Fruit fly (Drosophila melanogaster) whole organism, embryonic: ENCODE data around the gene kibra.

Source experiments
- Adf1 ChIP-seq: fragments of 200-800 bp; sonication (Bioruptor generic); IDR thresholded peaks from 2 replicates; pipeline ENCODE4 v1.3.6; 2022; ENCODE audit warnings: missing biosample characterization, missing genetic modification characterization
- Aef1 ChIP-seq: fragments of 200-800 bp; sonication (Bioruptor generic); IDR thresholded peaks from 3 replicates; pipeline ENCODE4 v1.3.6; 2022; ENCODE audit warnings: missing biosample characterization, missing genetic modification characterization
- BEAF-32 ChIP-seq: fragments of 200-800 bp; sonication (Bioruptor generic); optimal IDR thresholded peaks from 3 replicates; lab custom pipeline; 2017; ENCODE audit warnings: missing biosample characterization, missing genetic modification characterization, mild to moderate bottlenecking, moderate library complexity, missing genetic modification reagents
- C15 ChIP-seq: fragments of 200-800 bp; sonication (Bioruptor generic); IDR thresholded peaks from 3 replicates; pipeline ENCODE4 v1.3.6; 2022; ENCODE audit warnings: missing biosample characterization, missing genetic modification characterization
- CG10267 ChIP-seq: fragments of 200-800 bp; sonication (Bioruptor generic); optimal IDR thresholded peaks from 2 replicates; lab custom pipeline; 2018; ENCODE audit warnings: missing biosample characterization, mild to moderate bottlenecking, missing genetic modification characterization, moderate library complexity
- CG10431 ChIP-seq: fragments of 200-800 bp; sonication (Bioruptor generic); optimal IDR thresholded peaks from 3 replicates; lab custom pipeline; 2018; ENCODE audit warnings: missing biosample characterization, mild to moderate bottlenecking, missing genetic modification characterization
- CG12236 ChIP-seq: fragments of 200-800 bp; sonication (Bioruptor generic); optimal IDR thresholded peaks from 2 replicates; lab custom pipeline; 2016; ENCODE audit warnings: missing biosample characterization, missing genetic modification characterization
- CG12299 ChIP-seq: fragments of 200-800 bp; sonication (Bioruptor generic); optimal IDR thresholded peaks from 2 replicates; lab custom pipeline; 2018; ENCODE audit warnings: missing biosample characterization, mild to moderate bottlenecking, missing genetic modification characterization
- CG12769 ChIP-seq: fragments of 200-800 bp; sonication (Bioruptor generic); optimal IDR thresholded peaks from 2 replicates; lab custom pipeline; 2019; ENCODE audit warnings: missing biosample characterization, mild to moderate bottlenecking, missing genetic modification characterization, moderate library complexity
- CG14050 ChIP-seq: fragments of 200-800 bp; sonication (Bioruptor generic); IDR thresholded peaks from 3 replicates; pipeline ENCODE4 v1.3.6; 2022; ENCODE audit warnings: missing biosample characterization, missing genetic modification characterization
- CG14667 ChIP-seq: fragments of 200-800 bp; sonication (Bioruptor generic); IDR thresholded peaks from 2 replicates; pipeline ENCODE4 v1.3.6; 2022; ENCODE audit warnings: missing biosample characterization, missing genetic modification characterization
- CG1603 ChIP-seq: fragments of 200-800 bp; sonication (Bioruptor generic); optimal IDR thresholded peaks from 2 replicates; lab custom pipeline; 2019; ENCODE audit warnings: missing biosample characterization, mild to moderate bottlenecking, missing genetic modification characterization, moderate library complexity
- CG16815 ChIP-seq: fragments of 200-800 bp; sonication (Bioruptor generic); optimal IDR thresholded peaks from 3 replicates; lab custom pipeline; 2017; ENCODE audit warnings: missing biosample characterization, mild to moderate bottlenecking, missing genetic modification characterization
- CG17612 ChIP-seq: fragments of 200-800 bp; sonication (Bioruptor generic); IDR thresholded peaks from 2 replicates; pipeline ENCODE4 v1.3.6; 2022; ENCODE audit warnings: missing biosample characterization, missing genetic modification characterization
- CG1832 ChIP-seq: fragments of 200-800 bp; sonication (Bioruptor generic); optimal IDR thresholded peaks from 2 replicates; lab custom pipeline; 2017; ENCODE audit warnings: missing biosample characterization, mild to moderate bottlenecking, missing genetic modification characterization, inconsistent platforms
- CG3065 ChIP-seq: fragments of 200-800 bp; sonication (Bioruptor generic); optimal IDR thresholded peaks from 2 replicates; lab custom pipeline; 2016; ENCODE audit warnings: missing biosample characterization, missing genetic modification characterization
- CG33213 ChIP-seq: fragments of 200-800 bp; sonication (Bioruptor generic); optimal IDR thresholded peaks from 3 replicates; lab custom pipeline; 2016; ENCODE audit warnings: missing biosample characterization, missing genetic modification characterization
- CG4282 ChIP-seq: fragments of 200-800 bp; sonication (Bioruptor generic); optimal IDR thresholded peaks from 2 replicates; lab custom pipeline; 2016; ENCODE audit warnings: missing biosample characterization, missing genetic modification characterization
- CG6854 ChIP-seq: fragments of 200-800 bp; sonication (Bioruptor generic); optimal IDR thresholded peaks from 3 replicates; lab custom pipeline; 2017; ENCODE audit warnings: missing biosample characterization, mild to moderate bottlenecking, missing genetic modification characterization
- CG7963 ChIP-seq: fragments of 200-800 bp; sonication (Bioruptor generic); IDR thresholded peaks from 3 replicates; pipeline ENCODE4 v1.3.6; 2022; ENCODE audit warnings: missing biosample characterization, missing genetic modification characterization; ENCODE audit not compliant: partially characterized antibody
- CG8388 ChIP-seq: fragments of 200-800 bp; sonication (Bioruptor generic); optimal IDR thresholded peaks from 2 replicates; lab custom pipeline; 2019; ENCODE audit warnings: missing biosample characterization, mild to moderate bottlenecking, missing genetic modification characterization, moderate library complexity
- CG8924 ChIP-seq: fragments of 200-800 bp; optimal IDR thresholded peaks from 3 replicates; lab custom pipeline; 2019; ENCODE audit warnings: missing biosample characterization, mild to moderate bottlenecking, missing genetic modification characterization, moderate library complexity
- D19A ChIP-seq: fragments of 200-800 bp; optimal IDR thresholded peaks from 3 replicates; lab custom pipeline; 2019; ENCODE audit warnings: missing biosample characterization, mild to moderate bottlenecking, missing genetic modification characterization, moderate library complexity
- Dll ChIP-seq: fragments of 200-800 bp; sonication (Bioruptor generic); IDR thresholded peaks from 4 replicates; pipeline ENCODE4 v1.3.6; 2022; ENCODE audit warnings: missing biosample characterization, missing genetic modification characterization; ENCODE audit not compliant: partially characterized antibody
- Drgx ChIP-seq: fragments of 200-800 bp; sonication (Bioruptor generic); IDR thresholded peaks from 2 replicates; pipeline ENCODE4 v1.3.6; 2022; ENCODE audit warnings: missing biosample characterization, missing genetic modification characterization
- Ets65A ChIP-seq: fragments of 200-800 bp; sonication (Bioruptor generic); peaks from one replicate; lab custom pipeline; 2016; ENCODE audit warnings: missing biosample characterization, missing genetic modification characterization
- Hsf ChIP-seq: fragments of 200-800 bp; sonication (Bioruptor generic); optimal IDR thresholded peaks from 3 replicates; lab custom pipeline; 2016; ENCODE audit warnings: missing biosample characterization, missing genetic modification characterization
- MESR4 ChIP-seq: fragments of 200-800 bp; sonication (Bioruptor generic); optimal IDR thresholded peaks from 2 replicates; lab custom pipeline; 2018; ENCODE audit warnings: missing biosample characterization, mild to moderate bottlenecking, missing genetic modification characterization, moderate library complexity
- NC2β ChIP-seq: fragments of 200-800 bp; sonication (Bioruptor generic); optimal IDR thresholded peaks from 2 replicates; lab custom pipeline; 2016; ENCODE audit warnings: missing biosample characterization, missing genetic modification characterization
- Neu2 ChIP-seq: fragments of 200-800 bp; sonication (Bioruptor generic); optimal IDR thresholded peaks from 3 replicates; lab custom pipeline; 2016; ENCODE audit warnings: missing biosample characterization, missing genetic modification characterization, borderline replicate concordance
- Nf-YA ChIP-seq: fragments of 200-800 bp; sonication (Bioruptor generic); IDR thresholded peaks from 2 replicates; pipeline ENCODE4 v1.3.6; 2022; ENCODE audit warnings: missing biosample characterization, missing genetic modification characterization
- Opbp ChIP-seq: fragments of 200-800 bp; sonication (Bioruptor generic); IDR thresholded peaks from 3 replicates; pipeline ENCODE4 v1.3.6; 2022; ENCODE audit warnings: missing biosample characterization, missing genetic modification characterization; ENCODE audit not compliant: partially characterized antibody
- Rfx ChIP-seq: fragments of 200-800 bp; sonication (Bioruptor generic); IDR thresholded peaks from 2 replicates; pipeline ENCODE4 v1.3.6; 2022; ENCODE audit warnings: missing biosample characterization, missing genetic modification characterization
- YL-1 ChIP-seq: fragments of 200-800 bp; sonication (Bioruptor generic); optimal IDR thresholded peaks from 3 replicates; lab custom pipeline; 2017; ENCODE audit warnings: missing biosample characterization, mild to moderate bottlenecking, missing genetic modification characterization
- ap ChIP-seq: fragments of 200-800 bp; sonication (Bioruptor generic); IDR thresholded peaks from 2 replicates; pipeline ENCODE4 v1.3.6; 2022; ENCODE audit warnings: missing biosample characterization, missing genetic modification characterization
- bbx ChIP-seq: fragments of 200-800 bp; sonication (Bioruptor generic); IDR thresholded peaks from 2 replicates; pipeline ENCODE4 v1.3.6; 2022; ENCODE audit warnings: missing biosample characterization, missing genetic modification characterization; ENCODE audit not compliant: partially characterized antibody
- bowl ChIP-seq: fragments of 200-800 bp; sonication (Bioruptor generic); IDR thresholded peaks from 2 replicates; pipeline ENCODE4 v1.3.6; 2022; ENCODE audit warnings: missing biosample characterization, missing genetic modification characterization
- cas ChIP-seq: fragments of 200-800 bp; sonication (Bioruptor generic); IDR thresholded peaks from 2 replicates; pipeline ENCODE4 v1.3.6; 2022; ENCODE audit warnings: missing biosample characterization, missing genetic modification characterization
- dimm ChIP-seq: fragments of 200-800 bp; sonication (Bioruptor generic); IDR thresholded peaks from 2 replicates; pipeline ENCODE4 v1.3.6; 2022; ENCODE audit warnings: missing biosample characterization, missing genetic modification characterization
- dmrt11E ChIP-seq: fragments of 200-800 bp; sonication (Bioruptor generic); optimal IDR thresholded peaks from 3 replicates; lab custom pipeline; 2018; ENCODE audit warnings: missing biosample characterization, mild to moderate bottlenecking, missing genetic modification characterization, moderate library complexity
- en ChIP-seq: fragments of 200-800 bp; sonication (Bioruptor generic); optimal IDR thresholded peaks from 2 replicates; lab custom pipeline; 2016; ENCODE audit warnings: missing biosample characterization, missing genetic modification characterization
- esg ChIP-seq: fragments of 200-800 bp; sonication (Bioruptor generic); conservative IDR thresholded peaks from 2 replicates; pipeline ENCODE4 v1.3.6; 2022; ENCODE audit warnings: missing biosample characterization, missing genetic modification characterization
- gem ChIP-seq: fragments of 200-800 bp; sonication (Bioruptor generic); optimal IDR thresholded peaks from 2 replicates; lab custom pipeline; 2019; ENCODE audit warnings: missing biosample characterization, mild to moderate bottlenecking, missing genetic modification characterization, moderate library complexity
- ham ChIP-seq: fragments of 200-800 bp; sonication (Bioruptor generic); IDR thresholded peaks from 2 replicates; pipeline ENCODE4 v1.3.6; 2022; ENCODE audit warnings: missing biosample characterization, missing genetic modification characterization
- kay ChIP-seq: fragments of 200-800 bp; sonication (Bioruptor generic); optimal IDR thresholded peaks from 2 replicates; lab custom pipeline; 2016; ENCODE audit warnings: missing biosample characterization, missing genetic modification characterization
- klu ChIP-seq: fragments of 200-800 bp; sonication (Bioruptor generic); IDR thresholded peaks from 2 replicates; pipeline ENCODE4 v1.3.6; 2022; ENCODE audit warnings: missing biosample characterization, missing genetic modification characterization
- scrt ChIP-seq: fragments of 200-800 bp; sonication (Bioruptor generic); optimal IDR thresholded peaks from 2 replicates; lab custom pipeline; 2018; ENCODE audit warnings: missing biosample characterization, mild to moderate bottlenecking, missing genetic modification characterization, moderate library complexity
- ssp ChIP-seq: fragments of 200-800 bp; sonication (Bioruptor generic); IDR thresholded peaks from 2 replicates; pipeline ENCODE4 v1.3.6; 2022; ENCODE audit warnings: missing biosample characterization, missing genetic modification characterization
- stc ChIP-seq: fragments of 200-800 bp; sonication (Bioruptor generic); IDR thresholded peaks from 2 replicates; pipeline ENCODE4 v1.3.6; 2022; ENCODE audit warnings: missing biosample characterization, missing genetic modification characterization
- sug ChIP-seq: fragments of 200-800 bp; optimal IDR thresholded peaks from 2 replicates; lab custom pipeline; 2019; ENCODE audit warnings: missing biosample characterization, mild to moderate bottlenecking, missing genetic modification characterization, moderate library complexity
- vvl ChIP-seq: fragments of 200-800 bp; sonication (Bioruptor generic); IDR thresholded peaks from 2 replicates; pipeline ENCODE4 v1.3.6; 2022; ENCODE audit warnings: missing biosample characterization, missing genetic modification characterization

The kibra gene

dm6 chr3R:14706860-14707259 is 17.2 kb downstream of the kibra start (continued):
- TF ChIP-seq Aef1 (peak; percentile 72), MESR4 (GFP tag; lab: Kevin White, UChicago) (no peak), Opbp (GFP tag; lab: Robert Waterston, UW) (no peak), CG17612 (GFP tag; lab: Robert Waterston, UW) (no peak), stc (GFP tag; lab: Robert Waterston, UW) (peak; percentile 79), BEAF-32 (GFP tag; lab: Kevin White, UChicago) (no peak), CG10431 (GFP tag; lab: Kevin White, UChicago) (no peak), CG14667 (0 out of 2 replicates have a peak, but pooled peaks have one; percentile 22), vvl (GFP tag; lab: Robert Waterston, UW) (peak; percentile 62; the same call in 1 of the 2 replicates), sug (tag; lab: Kevin White, UChicago) (no peak), Rfx (GFP tag; lab: Robert Waterston, UW) (peak; percentile 89), CG10267 (tag; lab: Kevin White, UChicago) (no peak), esg (GFP tag; lab: Robert Waterston, UW) (peak; percentile 52), Ets65A (peak; percentile 30), kay (GFP tag; lab: Kevin White, UChicago) (no peak), NC2β (no peak), Nf-YA (GFP tag; lab: Robert Waterston, UW) (peak; percentile 52), ap (peak; percentile 73), C15 (GFP tag; lab: Robert Waterston, UW) (no peak), YL-1 (no peak), CG16815 (GFP tag; lab: Kevin White, UChicago) (no peak), gem (tag; lab: Kevin White, UChicago) (peak; percentile 57), ssp (GFP tag; lab: Robert Waterston, UW) (peak; percentile 33; the same call in 1 of the 2 replicates), CG3065 (GFP tag; lab: Kevin White, UChicago) (no peak), Neu2 (GFP tag; lab: Kevin White, UChicago) (peak; percentile 12), en (GFP tag; lab: Kevin White, UChicago) (peak; percentile 33), CG8388 (GFP tag; lab: Kevin White, UChicago) (peak; percentile 18), CG1832 (no peak), cas (GFP tag; lab: Robert Waterston, UW) (peak; percentile 58; the same call in 1 of the 2 replicates), CG6854 (GFP tag; lab: Kevin White, UChicago) (no peak), CG33213 (GFP tag; lab: Kevin White, UChicago) (no peak), klu (GFP tag; lab: Robert Waterston, UW) (peak; percentile 74), CG14050 (GFP tag; lab: Robert Waterston, UW) (peak; percentile 26; the same call in 1 of the 3 replicates), CG8924 (no peak), dmrt11E (tag; lab: Kevin White, UChicago) (no peak), dimm (GFP tag; lab: Robert Waterston, UW) (no peak), Drgx (GFP tag; lab: Robert Waterston, UW) (peak; percentile 79), CG12299 (peak; percentile 45), D19A (peak; percentile 12), ham (GFP tag; lab: Robert Waterston, UW) (no peak), CG7963 (peak; percentile 62), scrt (no peak), bbx (GFP tag; lab: Robert Waterston, UW) (peak; percentile 40; the same call in 1 of the 2 replicates), Dll (GFP tag; lab: Robert Waterston, UW) (peak; percentile 60; the same call in 2 of the 4 replicates), Hsf (GFP tag; lab: Kevin White, UChicago) (peak; percentile 39), Adf1 (GFP tag; lab: Robert Waterston, UW) (no peak), CG12236 (GFP tag; lab: Kevin White, UChicago) (peak; percentile 10), bowl (GFP tag; lab: Robert Waterston, UW) (0 out of 2 replicates have a peak, but pooled peaks have one; percentile 52), CG12769 (tag; lab: Kevin White, UChicago) (peak; percentile 80), CG1603 (tag; lab: Kevin White, UChicago) (peak; percentile 51), CG4282 (GFP tag; lab: Kevin White, UChicago) (no peak)
